Worm (Caenorhabditis elegans): ENCODE measurements around the gene B0464.9.

ce11 chrIII:9461894-9462784 is 3.4 kb upstream of the B0464.9 start:
- TF ChIP-seq tab-1 (GFP tag; IDR thresholded peaks at IDR 0.05) (no peak), klf-2 (GFP tag; conservative IDR thresholded peaks at IDR 0.05) (no peak), med-1 (GFP tag; optimal IDR thresholded peaks at IDR 0.05; ENCODE audit: insufficient read depth) (no peak), ztf-29 (GFP tag; IDR thresholded peaks at IDR 0.05) (no peak), T22C8.4 (GFP tag; IDR thresholded peaks at IDR 0.05) (no peak)
